Worm (Caenorhabditis elegans) whole organism, dauer: ENCODE results near the gene tnt-3.

Source experiments
- unc-62 ChIP-seq: sonication (generic microtip); optimal IDR thresholded peaks from 2 replicates; lab custom pipeline; 2017; ENCODE audit warnings: missing biosample characterization, missing genetic modification reagents, missing genetic modification characterization

Gene tnt-3

ce11 chrX:7901840-7902239 is 43.1 kb downstream of the tnt-3 start:
- no peak for TF ChIP-seq unc-62 (GFP tag; lab: Kevin White, UChicago)

ce11 chrX:7900180-7900579 is 44.7 kb downstream of the tnt-3 start:
- TF ChIP-seq unc-62 (GFP tag; lab: Kevin White, UChicago): no peak

DNA sequence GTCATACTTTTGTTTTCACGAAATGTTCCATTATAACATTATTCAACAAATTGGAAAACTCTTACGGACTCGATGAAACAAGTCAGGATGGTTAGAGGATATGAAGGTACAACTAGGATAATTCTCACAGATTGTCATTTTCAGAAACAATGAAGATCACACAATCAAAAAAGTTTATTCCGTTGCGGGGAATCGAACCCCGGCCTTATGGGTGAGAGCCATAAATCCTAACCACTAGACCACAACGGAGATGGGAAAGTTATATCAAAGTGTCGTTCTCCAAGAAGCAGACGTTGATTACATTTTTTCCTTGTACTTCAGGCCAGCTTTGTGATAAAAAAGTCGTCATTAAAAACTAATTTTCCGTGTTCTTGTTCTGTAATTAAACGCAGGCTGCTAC is 46.8 kb downstream of the tnt-3 start:
- no peak for TF ChIP-seq unc-62 (GFP tag; lab: Kevin White, UChicago)

- TF ChIP-seq unc-62 (GFP tag; lab: Kevin White, UChicago): no peak
Observed at ce11 chrX:7897690-7898089, 47.2 kb downstream of the tnt-3 start, which contains the start of gene latd-1. TSS of gene latd-1 (minus strand) at chrX:7897790.

- TF ChIP-seq unc-62 (GFP tag; lab: Kevin White, UChicago): no peak
Observed at ce11 chrX:7892296-7892695, 52.6 kb downstream of the tnt-3 start, which contains the start of gene C39D10.5. TSS of gene C39D10.5 (minus strand) at chrX:7892396.

DNA sequence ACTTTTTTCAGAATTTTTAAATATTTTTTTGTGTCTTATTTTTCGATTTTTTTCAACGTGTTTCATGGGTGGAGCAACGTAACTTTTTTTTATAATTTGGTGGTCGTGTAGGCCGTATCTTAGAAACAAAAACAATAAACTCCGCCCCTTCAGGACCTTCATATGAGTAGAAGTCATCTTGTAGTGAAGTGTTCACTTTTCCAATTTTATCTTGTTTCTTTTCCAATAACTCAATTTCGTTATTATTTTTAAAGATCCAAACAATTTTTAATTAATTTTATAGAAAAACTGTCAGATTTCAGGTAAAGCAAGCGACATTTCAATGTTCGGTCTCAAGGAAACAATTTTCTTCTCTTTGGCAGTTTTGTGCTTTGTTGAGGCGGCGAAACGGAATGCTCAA is 56.0 kb downstream of the tnt-3 start, which contains the start of gene C39D10.2:
Gene C39D10.2, plus strand, starts transcription at position 301 of the 400 bp plus-strand sequence.
- TF ChIP-seq unc-62 (GFP tag; lab: Kevin White, UChicago): no peak
